Fruit fly (Drosophila melanogaster) whole organism, prepupa: ENCODE data around the gene CG42240.

Experiments used
- Blimp-1 ChIP-seq: fragments of 200-800 bp; sonication (Bioruptor generic); optimal IDR thresholded peaks from 3 replicates; lab custom pipeline; 2017; ENCODE audit warnings: missing biosample characterization, missing genetic modification characterization, mild to moderate bottlenecking, moderate library complexity, missing genetic modification reagents
- CG10631 ChIP-seq: fragments of 200-800 bp; sonication (Bioruptor generic); optimal IDR thresholded peaks from 2 replicates; lab custom pipeline; 2016; ENCODE audit warnings: missing biosample characterization, missing genetic modification characterization
- CG10669 ChIP-seq: fragments of 200-800 bp; sonication (Bioruptor generic); optimal IDR thresholded peaks from 3 replicates; lab custom pipeline; 2018; ENCODE audit warnings: missing biosample characterization, mild to moderate bottlenecking, missing genetic modification characterization, moderate library complexity
- CG11294 ChIP-seq: fragments of 200-800 bp; sonication (Bioruptor generic); IDR thresholded peaks from 2 replicates; pipeline ENCODE4 v1.3.6; 2022; ENCODE audit warnings: missing biosample characterization, missing genetic modification characterization
- CG11762 ChIP-seq: fragments of 200-800 bp; sonication (Bioruptor generic); optimal IDR thresholded peaks from 3 replicates; lab custom pipeline; 2016; ENCODE audit warnings: missing biosample characterization, missing genetic modification characterization; ENCODE audit not compliant: insufficient read depth
- CG11902 ChIP-seq: fragments of 200-800 bp; sonication (Bioruptor generic); optimal IDR thresholded peaks from 3 replicates; lab custom pipeline; 2016; ENCODE audit warnings: missing biosample characterization, missing genetic modification characterization
- CG15336 ChIP-seq: fragments of 200-800 bp; sonication (Bioruptor generic); IDR thresholded peaks from 2 replicates; pipeline ENCODE4 v1.3.6; 2022; ENCODE audit warnings: missing biosample characterization, missing genetic modification characterization
- CG1621 ChIP-seq: fragments of 200-800 bp; sonication (Bioruptor generic); optimal IDR thresholded peaks from 3 replicates; lab custom pipeline; 2018; ENCODE audit warnings: missing biosample characterization, mild to moderate bottlenecking, missing genetic modification characterization
- CG16779 ChIP-seq: fragments of 200-800 bp; sonication (Bioruptor generic); optimal IDR thresholded peaks from 3 replicates; lab custom pipeline; 2017; ENCODE audit warnings: missing biosample characterization, mild to moderate bottlenecking, missing genetic modification characterization
- CG3032 ChIP-seq: fragments of 200-800 bp; optimal IDR thresholded peaks from 2 replicates; lab custom pipeline; 2019; ENCODE audit warnings: missing biosample characterization, mild to moderate bottlenecking, missing genetic modification characterization, moderate library complexity
- CG31627 ChIP-seq: fragments of 200-800 bp; sonication (Bioruptor generic); optimal IDR thresholded peaks from 3 replicates; lab custom pipeline; 2016; ENCODE audit warnings: missing biosample characterization, missing genetic modification characterization
- CG32006 ChIP-seq: fragments of 200-800 bp; sonication (Bioruptor generic); optimal IDR thresholded peaks from 3 replicates; lab custom pipeline; 2017; ENCODE audit warnings: missing biosample characterization, mild to moderate bottlenecking, missing genetic modification characterization
- CG34406 ChIP-seq: fragments of 200-800 bp; sonication (Bioruptor generic); optimal IDR thresholded peaks from 3 replicates; lab custom pipeline; 2016; ENCODE audit warnings: missing biosample characterization, missing genetic modification characterization
- CG3919 ChIP-seq: fragments of 200-800 bp; sonication (Bioruptor generic); optimal IDR thresholded peaks from 3 replicates; lab custom pipeline; 2016; ENCODE audit warnings: missing biosample characterization, missing genetic modification characterization
- CG4318 ChIP-seq: fragments of 200-800 bp; sonication (Bioruptor generic); optimal IDR thresholded peaks from 3 replicates; lab custom pipeline; 2017; ENCODE audit warnings: missing biosample characterization, mild to moderate bottlenecking, missing genetic modification characterization
- CG6163 ChIP-seq: fragments of 200-800 bp; sonication (Bioruptor generic); IDR thresholded peaks from 3 replicates; pipeline ENCODE4 v1.3.6; 2022; ENCODE audit warnings: missing biosample characterization, missing genetic modification characterization
- CG6276 ChIP-seq: fragments of 200-800 bp; sonication (Bioruptor generic); optimal IDR thresholded peaks from 2 replicates; lab custom pipeline; 2017; ENCODE audit warnings: missing biosample characterization, mild to moderate bottlenecking, missing genetic modification characterization
- CG6854 ChIP-seq: fragments of 200-800 bp; sonication (Bioruptor generic); optimal IDR thresholded peaks from 2 replicates; lab custom pipeline; 2017; ENCODE audit warnings: missing biosample characterization, mild to moderate bottlenecking, missing genetic modification characterization
- CG7368 ChIP-seq: fragments of 200-800 bp; sonication (Bioruptor generic); optimal IDR thresholded peaks from 3 replicates; lab custom pipeline; 2016; ENCODE audit warnings: missing biosample characterization, missing genetic modification characterization
- CG8119 ChIP-seq: fragments of 200-800 bp; sonication (Bioruptor generic); IDR thresholded peaks from 3 replicates; pipeline ENCODE4 v1.3.6; 2022; ENCODE audit warnings: missing biosample characterization, missing genetic modification characterization
- CG8319 ChIP-seq: fragments of 200-800 bp; sonication (Bioruptor generic); optimal IDR thresholded peaks from 3 replicates; lab custom pipeline; 2016; ENCODE audit warnings: missing biosample characterization, missing genetic modification characterization
- CG8632 ChIP-seq: fragments of 200-800 bp; sonication (Bioruptor generic); optimal IDR thresholded peaks from 3 replicates; lab custom pipeline; 2016; ENCODE audit warnings: missing biosample characterization, missing genetic modification characterization
- CG9139 ChIP-seq: fragments of 200-800 bp; sonication (Bioruptor generic); optimal IDR thresholded peaks from 3 replicates; lab custom pipeline; 2017; ENCODE audit warnings: missing biosample characterization, mild to moderate bottlenecking, missing genetic modification characterization
- Eip75B ChIP-seq: fragments of 200-800 bp; sonication (Bioruptor generic); optimal IDR thresholded peaks from 3 replicates; lab custom pipeline; 2016; ENCODE audit warnings: missing biosample characterization, missing genetic modification characterization
- Eip78C ChIP-seq: fragments of 200-800 bp; sonication (Bioruptor generic); peaks from one replicate; lab custom pipeline; 2016; ENCODE audit warnings: missing biosample characterization, missing genetic modification characterization
- Eip93F ChIP-seq: fragments of 200-800 bp; sonication (Bioruptor generic); optimal IDR thresholded peaks from 2 replicates; lab custom pipeline; 2016; ENCODE audit warnings: missing biosample characterization, mild to moderate bottlenecking, missing genetic modification characterization
- Ets21C ChIP-seq: fragments of 200-800 bp; sonication (Bioruptor generic); optimal IDR thresholded peaks from 3 replicates; lab custom pipeline; 2016; ENCODE audit warnings: missing biosample characterization, missing genetic modification characterization
- Ets96B ChIP-seq: fragments of 200-800 bp; optimal IDR thresholded peaks from 2 replicates; lab custom pipeline; 2019; ENCODE audit warnings: missing biosample characterization, mild to moderate bottlenecking, missing genetic modification characterization, moderate library complexity
- Gug ChIP-seq: fragments of 200-800 bp; sonication (Bioruptor generic); IDR thresholded peaks from 2 replicates; pipeline ENCODE4 v1.3.6; 2022; ENCODE audit warnings: missing biosample characterization, missing genetic modification characterization
- Hr39 ChIP-seq: fragments of 200-800 bp; sonication (Bioruptor generic); optimal IDR thresholded peaks from 2 replicates; lab custom pipeline; 2016; ENCODE audit warnings: missing biosample characterization, missing genetic modification characterization
- Hr4 ChIP-seq: fragments of 200-800 bp; sonication (Bioruptor generic); optimal IDR thresholded peaks from 3 replicates; lab custom pipeline; 2016; ENCODE audit warnings: missing biosample characterization, missing genetic modification characterization
- Met ChIP-seq: fragments of 200-800 bp; sonication (Bioruptor generic); optimal IDR thresholded peaks from 3 replicates; lab custom pipeline; 2016; ENCODE audit warnings: missing biosample characterization, missing genetic modification characterization
- OdsH ChIP-seq: fragments of 200-800 bp; sonication (Bioruptor generic); optimal IDR thresholded peaks from 3 replicates; lab custom pipeline; 2016; ENCODE audit warnings: missing biosample characterization, missing genetic modification characterization
- Smox ChIP-seq: fragments of 200-800 bp; sonication (Bioruptor generic); optimal IDR thresholded peaks from 3 replicates; lab custom pipeline; 2016; ENCODE audit warnings: missing biosample characterization, missing genetic modification characterization
- Sox102F ChIP-seq: fragments of 200-800 bp; sonication (Bioruptor generic); optimal IDR thresholded peaks from 2 replicates; lab custom pipeline; 2016; ENCODE audit warnings: missing biosample characterization, mild to moderate bottlenecking, missing genetic modification characterization
- Sox14 ChIP-seq: fragments of 200-800 bp; sonication (Bioruptor generic); optimal IDR thresholded peaks from 3 replicates; lab custom pipeline; 2016; ENCODE audit warnings: missing biosample characterization, missing genetic modification characterization
- Sox15 ChIP-seq: fragments of 200-800 bp; sonication (Bioruptor generic); optimal IDR thresholded peaks from 3 replicates; lab custom pipeline; 2016; ENCODE audit warnings: missing biosample characterization, missing genetic modification characterization
- achi ChIP-seq: fragments of 200-800 bp; sonication (Bioruptor generic); optimal IDR thresholded peaks from 3 replicates; lab custom pipeline; 2016; ENCODE audit warnings: missing biosample characterization, missing genetic modification characterization
- acj6 ChIP-seq: fragments of 200-800 bp; sonication (Bioruptor generic); optimal IDR thresholded peaks from 3 replicates; lab custom pipeline; 2016; ENCODE audit warnings: missing biosample characterization, missing genetic modification characterization
- cyc ChIP-seq: fragments of 200-800 bp; sonication (Bioruptor generic); optimal IDR thresholded peaks from 3 replicates; lab custom pipeline; 2016; ENCODE audit warnings: missing biosample characterization, missing genetic modification characterization
- dac ChIP-seq: fragments of 200-800 bp; sonication (Bioruptor generic); optimal IDR thresholded peaks from 2 replicates; lab custom pipeline; 2017; ENCODE audit warnings: missing biosample characterization, mild to moderate bottlenecking, missing genetic modification characterization
- eg ChIP-seq: fragments of 200-800 bp; sonication (Bioruptor generic); IDR thresholded peaks from 3 replicates; pipeline ENCODE4 v1.3.6; 2022; ENCODE audit warnings: missing biosample characterization, missing genetic modification characterization
- esn ChIP-seq: fragments of 200-800 bp; sonication (Bioruptor generic); optimal IDR thresholded peaks from 2 replicates; lab custom pipeline; 2016; ENCODE audit warnings: missing biosample characterization, mild to moderate bottlenecking, missing genetic modification characterization, moderate library complexity
- fd59A ChIP-seq: fragments of 200-800 bp; sonication (Bioruptor generic); optimal IDR thresholded peaks from 2 replicates; lab custom pipeline; 2017; ENCODE audit warnings: missing biosample characterization, mild to moderate bottlenecking, missing genetic modification characterization, missing genetic modification reagents
- lz ChIP-seq: fragments of 200-800 bp; sonication (Bioruptor generic); optimal IDR thresholded peaks from 3 replicates; lab custom pipeline; 2016; ENCODE audit warnings: missing biosample characterization, missing genetic modification characterization
- net ChIP-seq: fragments of 200-800 bp; sonication (Bioruptor generic); optimal IDR thresholded peaks from 3 replicates; lab custom pipeline; 2016; ENCODE audit warnings: missing biosample characterization, missing genetic modification characterization
- pdm3 ChIP-seq: fragments of 200-800 bp; sonication (Bioruptor generic); optimal IDR thresholded peaks from 3 replicates; lab custom pipeline; 2016; ENCODE audit warnings: missing biosample characterization, missing genetic modification characterization
- salr ChIP-seq, 2 experiments: fragments of 200-800 bp; sonication (Bioruptor generic); optimal IDR thresholded peaks; 3 replicates each; lab custom pipeline; 2016 to 2018; ENCODE audit warnings: missing biosample characterization in 2 of 2, missing genetic modification characterization in 2 of 2, mild to moderate bottlenecking in 1 of 2
- spab ChIP-seq: fragments of 200-800 bp; sonication (Bioruptor generic); optimal IDR thresholded peaks from 2 replicates; lab custom pipeline; 2017; ENCODE audit warnings: missing biosample characterization, mild to moderate bottlenecking, missing genetic modification characterization, missing genetic modification reagents
- ss ChIP-seq, 2 experiments: fragments of 200-800 bp; sonication (Bioruptor generic); optimal IDR thresholded peaks; 2 replicates in 1 of 2; 3 replicates in 1 of 2; lab custom pipeline; 2017 to 2018; ENCODE audit warnings: mild to moderate bottlenecking in 2 of 2, missing biosample characterization in 2 of 2, missing genetic modification characterization in 2 of 2, moderate library complexity in 1 of 2
- svp ChIP-seq: fragments of 200-800 bp; sonication (Bioruptor generic); peaks from one replicate; lab custom pipeline; 2016; ENCODE audit warnings: missing biosample characterization, missing genetic modification characterization
- topi ChIP-seq: fragments of 200-800 bp; sonication (Bioruptor generic); optimal IDR thresholded peaks from 3 replicates; lab custom pipeline; 2016; ENCODE audit warnings: missing biosample characterization, missing genetic modification characterization
- vri ChIP-seq: fragments of 200-800 bp; sonication (Bioruptor generic); optimal IDR thresholded peaks from 3 replicates; lab custom pipeline; 2016; ENCODE audit warnings: missing biosample characterization, mild to moderate bottlenecking, missing genetic modification characterization

CG42240 gene

DNA sequence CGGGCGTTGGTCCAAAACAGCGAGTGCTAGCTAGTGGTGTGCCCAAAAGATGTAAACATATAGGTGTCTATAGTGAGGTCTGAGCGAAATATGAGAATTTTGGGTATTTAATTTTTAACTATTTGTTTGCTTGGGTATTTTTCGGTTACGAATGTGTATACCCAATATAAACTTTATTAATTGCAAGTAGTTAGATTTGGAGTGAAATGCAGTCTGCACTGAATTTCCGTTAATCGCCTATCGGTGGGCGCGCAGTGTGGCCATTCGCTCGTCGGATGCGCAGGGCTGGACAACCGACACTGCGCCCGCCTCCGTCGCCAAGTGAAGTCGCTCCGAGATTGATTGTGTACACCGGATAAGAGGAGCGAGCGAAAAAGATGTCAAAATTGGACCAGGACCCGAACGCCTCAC lies 35.5 kb upstream of the CG42240 start, which contains the start of the genes CG15891 and CG3815:
CG15891 (minus strand) TSS at position 217 of the 411 bp plus-strand sequence.
CG3815 (plus strand) TSS at position 261 of the 411 bp plus-strand sequence.
- TF ChIP-seq vri = no peak
- TF ChIP-seq pdm3 = no peak
- TF ChIP-seq CG6163 = 0 out of 3 replicates have a peak, but pooled peaks have one; percentile 52
- no peak for TF ChIP-seq OdsH
- no peak for TF ChIP-seq CG10669 (GFP tag; lab: Kevin White, UChicago)
- TF ChIP-seq CG10631 (GFP tag; lab: Kevin White, UChicago) = no peak
- no peak for TF ChIP-seq Hr4 (GFP tag; lab: Kevin White, UChicago)
- peak; percentile 50 for TF ChIP-seq cyc (GFP tag; lab: Kevin White, UChicago)
- TF ChIP-seq CG32006 (GFP tag; lab: Kevin White, UChicago) = no peak
- TF ChIP-seq Ets96B (tag; lab: Kevin White, UChicago) = peak; percentile 35
- TF ChIP-seq CG11902 = no peak
- peak; percentile 66 for TF ChIP-seq CG1621 (tag; lab: Kevin White, UChicago)
- no peak for TF ChIP-seq CG4318 (GFP tag; lab: Kevin White, UChicago)
- TF ChIP-seq Sox102F = no peak
- TF ChIP-seq Smox (GFP tag; lab: Kevin White, UChicago) = no peak
- no peak for TF ChIP-seq svp
- TF ChIP-seq spab (GFP tag; lab: Kevin White, UChicago) = no peak
- no peak for TF ChIP-seq Met (GFP tag; lab: Kevin White, UChicago)
- peak; percentile 14; the same call in 1 of the 2 replicates for TF ChIP-seq CG11294
- peak; percentile 55 for TF ChIP-seq topi
- peak; percentile 70 for TF ChIP-seq Sox14
- no peak for TF ChIP-seq Eip75B
- no peak for TF ChIP-seq CG16779 (tag; lab: Kevin White, UChicago)
- TF ChIP-seq lz = peak; percentile 53
- no peak for TF ChIP-seq Eip93F
- TF ChIP-seq Hr39 (GFP tag; lab: Kevin White, UChicago) = peak; percentile 56
- peak; percentile 58; the same call in 1 of the 3 replicates for TF ChIP-seq eg (GFP tag; lab: Robert Waterston, UW)
- no peak for TF ChIP-seq CG3919 (GFP tag; lab: Kevin White, UChicago)
- TF ChIP-seq Blimp-1 (GFP tag; lab: Kevin White, UChicago) = no peak
- TF ChIP-seq CG9139 (GFP tag; lab: Kevin White, UChicago) = no peak
- TF ChIP-seq CG34406 = no peak
- no peak for TF ChIP-seq salr (GFP tag; optimal IDR thresholded peaks at IDR 0.05; lab: Kevin White, UChicago)
- no peak for TF ChIP-seq acj6 (GFP tag; lab: Kevin White, UChicago)
- TF ChIP-seq net (GFP tag; lab: Kevin White, UChicago) = no peak
- peak; percentile 60 for TF ChIP-seq esn (GFP tag; lab: Kevin White, UChicago)
- no peak for TF ChIP-seq fd59A (GFP tag; lab: Kevin White, UChicago)
- no peak for TF ChIP-seq CG7368 (GFP tag; lab: Kevin White, UChicago)
- no peak for TF ChIP-seq Eip78C (GFP tag; lab: Kevin White, UChicago)
- TF ChIP-seq CG6854 = no peak
- no peak for TF ChIP-seq CG8319 (GFP tag; lab: Kevin White, UChicago)
- TF ChIP-seq CG6276 (GFP tag; lab: Kevin White, UChicago) = no peak
- no peak for TF ChIP-seq Gug (GFP tag; lab: Robert Waterston, UW)
- peak; percentile 59 for TF ChIP-seq CG3032 (tag; lab: Kevin White, UChicago)
- peak; percentile 59 for TF ChIP-seq CG31627 (GFP tag; lab: Kevin White, UChicago)
- no peak for TF ChIP-seq achi
- no peak for TF ChIP-seq dac (GFP tag; lab: Kevin White, UChicago)
- no peak for TF ChIP-seq CG8632 (GFP tag; lab: Kevin White, UChicago)
- no peak for TF ChIP-seq CG11762 (GFP tag; lab: Kevin White, UChicago)
- TF ChIP-seq ss (GFP tag; optimal IDR thresholded peaks at IDR 0.05; lab: Kevin White, UChicago) = no peak
- 0 out of 3 replicates have a peak, but pooled peaks have one; percentile 33 for TF ChIP-seq CG8119 (GFP tag; lab: Robert Waterston, UW)
- peak; percentile 27; the same call in 1 of the 2 replicates for TF ChIP-seq CG15336 (GFP tag; lab: Robert Waterston, UW)
- peak; percentile 39 for TF ChIP-seq Sox15 (GFP tag; lab: Kevin White, UChicago)
- TF ChIP-seq Ets21C (GFP tag; lab: Kevin White, UChicago) = no peak
